Fruit fly (Drosophila melanogaster) whole organism, embryonic: Measurements from ENCODE around the gene CG13842.
A peak's percentile ranks its signal among the peaks of the same experiment; 100 is the strongest.

Experiments used
- Abd-B ChIP-seq: fragments of 200-800 bp; sonication (Bioruptor generic); optimal IDR thresholded peaks from 2 replicates; lab custom pipeline; 2018; ENCODE audit warnings: missing biosample characterization, mild to moderate bottlenecking, missing genetic modification characterization, moderate library complexity
- Ada2b ChIP-seq: fragments of 200-800 bp; sonication (Bioruptor generic); IDR thresholded peaks from 2 replicates; pipeline ENCODE4 v1.3.6; 2022; ENCODE audit warnings: missing biosample characterization, missing genetic modification characterization
- Blimp-1 ChIP-seq: fragments of 200-800 bp; sonication (Bioruptor generic); optimal IDR thresholded peaks from 3 replicates; lab custom pipeline; 2018; ENCODE audit warnings: missing biosample characterization, missing genetic modification characterization, mild to moderate bottlenecking, moderate library complexity, missing genetic modification reagents
- CG10654 ChIP-seq: fragments of 200-800 bp; sonication (Bioruptor generic); optimal IDR thresholded peaks from 2 replicates; lab custom pipeline; 2016; ENCODE audit warnings: missing biosample characterization, missing genetic modification characterization
- CG11456 ChIP-seq: fragments of 200-800 bp; sonication (Bioruptor generic); IDR thresholded peaks from 3 replicates; pipeline ENCODE4 v1.3.6; 2022; ENCODE audit warnings: missing biosample characterization, missing genetic modification characterization
- CG11696 ChIP-seq: fragments of 200-800 bp; sonication (Bioruptor generic); IDR thresholded peaks from 2 replicates; pipeline ENCODE4 v1.3.6; 2022; ENCODE audit warnings: missing biosample characterization, missing genetic modification characterization
- CG1233 ChIP-seq: fragments of 200-800 bp; sonication (Bioruptor generic); optimal IDR thresholded peaks from 4 replicates; lab custom pipeline; 2018; ENCODE audit warnings: missing biosample characterization, mild to moderate bottlenecking, missing genetic modification characterization
- CG12769 ChIP-seq: fragments of 200-800 bp; sonication (Bioruptor generic); optimal IDR thresholded peaks from 2 replicates; lab custom pipeline; 2019; ENCODE audit warnings: missing biosample characterization, mild to moderate bottlenecking, missing genetic modification characterization, moderate library complexity
- CG14014 ChIP-seq: fragments of 200-800 bp; sonication (Bioruptor generic); IDR thresholded peaks from 2 replicates; pipeline ENCODE4 v1.3.6; 2022; ENCODE audit warnings: missing biosample characterization, missing genetic modification characterization
- CG14667 ChIP-seq: fragments of 200-800 bp; sonication (Bioruptor generic); IDR thresholded peaks from 2 replicates; pipeline ENCODE4 v1.3.6; 2022; ENCODE audit warnings: missing biosample characterization, missing genetic modification characterization
- CG15601 ChIP-seq: fragments of 200-800 bp; sonication (Bioruptor generic); optimal IDR thresholded peaks from 3 replicates; lab custom pipeline; 2019; ENCODE audit warnings: missing biosample characterization, mild to moderate bottlenecking, missing genetic modification characterization, moderate library complexity
- CG17328 ChIP-seq: fragments of 200-800 bp; sonication (Bioruptor generic); IDR thresholded peaks from 2 replicates; pipeline ENCODE4 v1.3.6; 2022; ENCODE audit warnings: missing biosample characterization, missing genetic modification characterization
- CG32772 ChIP-seq: fragments of 200-800 bp; sonication (Bioruptor generic); IDR thresholded peaks from 2 replicates; pipeline ENCODE4 v1.3.6; 2022; ENCODE audit warnings: missing biosample characterization, missing genetic modification characterization
- CG6765 ChIP-seq: fragments of 200-800 bp; sonication (Bioruptor generic); optimal IDR thresholded peaks from 3 replicates; lab custom pipeline; 2017; ENCODE audit warnings: missing biosample characterization, mild to moderate bottlenecking, missing genetic modification characterization
- CG6791 ChIP-seq: fragments of 200-800 bp; sonication (Bioruptor generic); IDR thresholded peaks from 3 replicates; pipeline ENCODE4 v1.3.6; 2022; ENCODE audit warnings: missing biosample characterization, missing genetic modification characterization; ENCODE audit not compliant: partially characterized antibody
- CG8388 ChIP-seq: fragments of 200-800 bp; sonication (Bioruptor generic); optimal IDR thresholded peaks from 2 replicates; lab custom pipeline; 2019; ENCODE audit warnings: missing biosample characterization, mild to moderate bottlenecking, missing genetic modification characterization, moderate library complexity
- CG9876 ChIP-seq: fragments of 200-800 bp; sonication (Bioruptor generic); optimal IDR thresholded peaks from 2 replicates; lab custom pipeline; 2016; ENCODE audit warnings: missing biosample characterization, missing genetic modification characterization
- D ChIP-seq, 2 experiments: fragments of 200-800 bp in 1 of 2; fragments of >200 bp in 1 of 2; sonication (Bioruptor generic) in 1 of 2; optimal IDR thresholded peaks; 2 replicates in 1 of 2; 3 replicates in 1 of 2; lab custom pipeline; 2017; ENCODE audit warnings: mild to moderate bottlenecking in 1 of 2, missing biosample characterization in 1 of 2, missing genetic modification characterization in 1 of 2, missing genetic modification reagents in 1 of 2
- Hmx ChIP-seq: fragments of 200-800 bp; sonication (Bioruptor generic); optimal IDR thresholded peaks from 2 replicates; lab custom pipeline; 2016; ENCODE audit warnings: missing biosample characterization, missing genetic modification characterization
- Kr ChIP-seq: fragments of 200-800 bp; sonication (Bioruptor generic); optimal IDR thresholded peaks from 2 replicates; lab custom pipeline; 2017; ENCODE audit warnings: missing biosample characterization, mild to moderate bottlenecking, missing genetic modification characterization
- Rfx ChIP-seq: fragments of 200-800 bp; sonication (Bioruptor generic); IDR thresholded peaks from 2 replicates; pipeline ENCODE4 v1.3.6; 2022; ENCODE audit warnings: missing biosample characterization, missing genetic modification characterization
- abd-A ChIP-seq: fragments of 200-800 bp; sonication (Bioruptor generic); optimal IDR thresholded peaks from 3 replicates; lab custom pipeline; 2019; ENCODE audit warnings: missing biosample characterization, mild to moderate bottlenecking, missing genetic modification characterization, moderate library complexity
- crol ChIP-seq: fragments of 200-800 bp; sonication (Bioruptor generic); IDR thresholded peaks from 2 replicates; pipeline ENCODE4 v1.3.6; 2022; ENCODE audit warnings: missing biosample characterization, missing genetic modification characterization
- gcm ChIP-seq: fragments of 200-800 bp; sonication (Bioruptor generic); optimal IDR thresholded peaks from 2 replicates; lab custom pipeline; 2019; ENCODE audit warnings: missing biosample characterization, mild to moderate bottlenecking, missing genetic modification characterization, moderate library complexity
- hth ChIP-seq: fragments of >200 bp; optimal IDR thresholded peaks from 2 replicates; lab custom pipeline; 2017; ENCODE audit warnings: inconsistent platforms
- insv ChIP-seq, 2 experiments: fragments of 200-800 bp; sonication (Bioruptor generic); optimal IDR thresholded peaks; 3 replicates each; lab custom pipeline; 2016 to 2018; ENCODE audit warnings: missing biosample characterization in 2 of 2, missing genetic modification characterization in 2 of 2
- klu ChIP-seq: fragments of 200-800 bp; sonication (Bioruptor generic); IDR thresholded peaks from 2 replicates; pipeline ENCODE4 v1.3.6; 2022; ENCODE audit warnings: missing biosample characterization, missing genetic modification characterization
- lab ChIP-seq: fragments of 200-800 bp; sonication (Bioruptor generic); optimal IDR thresholded peaks from 3 replicates; lab custom pipeline; 2017; ENCODE audit warnings: missing biosample characterization, missing genetic modification characterization, mild to moderate bottlenecking, moderate library complexity, missing genetic modification reagents
- lilli ChIP-seq: fragments of 200-800 bp; sonication (Bioruptor generic); optimal IDR thresholded peaks from 3 replicates; lab custom pipeline; 2016; ENCODE audit warnings: missing biosample characterization, missing genetic modification characterization
- lmd ChIP-seq: fragments of 200-800 bp; sonication (Bioruptor generic); IDR thresholded peaks from 2 replicates; pipeline ENCODE4 v1.3.6; 2022; ENCODE audit warnings: missing biosample characterization, missing genetic modification characterization
- lola ChIP-seq, 3 experiments: fragments of >200 bp in 2 of 3; fragments of 200-800 bp in 1 of 3; sonication (Bioruptor generic) in 1 of 3; optimal IDR thresholded peaks; 2 replicates each; lab custom pipeline; 2017 to 2019; ENCODE audit warnings: missing biosample characterization in 3 of 3, missing genetic modification characterization in 3 of 3, mild to moderate bottlenecking in 1 of 3, moderate library complexity in 1 of 3
- lov ChIP-seq, 2 experiments: fragments of 200-800 bp in 1 of 2; fragments of >200 bp in 1 of 2; sonication (Bioruptor generic) in 1 of 2; IDR thresholded peaks in 1 of 2; optimal IDR thresholded peaks in 1 of 2; 2 replicates in 1 of 2; 3 replicates in 1 of 2; pipeline versions ENCODE4 v1.3.6 to Lab custom; 2017 to 2022; ENCODE audit warnings: missing biosample characterization in 1 of 2, missing genetic modification characterization in 1 of 2
- mirr ChIP-seq: fragments of 200-800 bp; sonication (Bioruptor generic); optimal IDR thresholded peaks from 3 replicates; lab custom pipeline; 2018; ENCODE audit warnings: missing biosample characterization, mild to moderate bottlenecking, missing genetic modification characterization
- p53 ChIP-seq: fragments of 200-800 bp; sonication (Bioruptor generic); optimal IDR thresholded peaks from 2 replicates; lab custom pipeline; 2016; ENCODE audit warnings: missing biosample characterization, missing genetic modification characterization
- pnt ChIP-seq: fragments of 200-800 bp; sonication (Bioruptor generic); optimal IDR thresholded peaks from 3 replicates; lab custom pipeline; 2016; ENCODE audit warnings: missing biosample characterization, missing genetic modification characterization
- prd ChIP-seq, 3 experiments: fragments of >200 bp in 2 of 3; fragments of 200-800 bp in 1 of 3; sonication (Bioruptor generic) in 1 of 3; optimal IDR thresholded peaks in 2 of 3; IDR thresholded peaks in 1 of 3; 2 replicates in 2 of 3; 3 replicates in 1 of 3; pipeline versions ENCODE4 v1.3.6 to Lab custom; 2017 to 2022; ENCODE audit warnings: missing biosample characterization in 1 of 3, missing genetic modification characterization in 1 of 3
- sd ChIP-seq: fragments of 200-800 bp; sonication (Bioruptor generic); optimal IDR thresholded peaks from 3 replicates; lab custom pipeline; 2018; ENCODE audit warnings: missing biosample characterization, mild to moderate bottlenecking, missing genetic modification characterization, moderate library complexity
- slbo ChIP-seq: fragments of 200-800 bp; sonication (Bioruptor generic); IDR thresholded peaks from 2 replicates; pipeline ENCODE4 v1.3.6; 2022; ENCODE audit warnings: missing biosample characterization, missing genetic modification characterization
- tll ChIP-seq, 2 experiments: fragments of 200-800 bp in 1 of 2; fragments of >200 bp in 1 of 2; sonication (Bioruptor generic) in 1 of 2; optimal IDR thresholded peaks; 2 replicates each; lab custom pipeline; 2017 to 2019; ENCODE audit warnings: missing biosample characterization in 2 of 2, missing genetic modification characterization in 2 of 2, mild to moderate bottlenecking in 1 of 2, moderate library complexity in 1 of 2
- twi ChIP-seq: fragments of 200-800 bp; optimal IDR thresholded peaks from 2 replicates; lab custom pipeline; 2019; ENCODE audit warnings: missing biosample characterization, mild to moderate bottlenecking, missing genetic modification characterization, moderate library complexity
- zen ChIP-seq: fragments of 200-800 bp; sonication (Bioruptor generic); optimal IDR thresholded peaks from 3 replicates; lab custom pipeline; 2018; ENCODE audit warnings: missing biosample characterization, mild to moderate bottlenecking, missing genetic modification characterization, moderate library complexity
- zfh1 ChIP-seq: fragments of 200-800 bp; sonication (Bioruptor generic); IDR thresholded peaks from 3 replicates; pipeline ENCODE4 v1.3.6; 2022; ENCODE audit warnings: missing biosample characterization, missing genetic modification characterization

The CG13842 gene

dm6 chr3R:22673528-22673959 lies 33.5 kb downstream of the CG13842 start (continued):
- no peak for TF ChIP-seq CG6765 (GFP tag; lab: Kevin White, UChicago)
- peak; percentile 77 for TF ChIP-seq lab (GFP tag; lab: Kevin White, UChicago)
- TF ChIP-seq twi (tag; lab: Kevin White, UChicago) = peak; percentile 69
- no peak for TF ChIP-seq prd (optimal IDR thresholded peaks at IDR 0.05; lab: Kevin White, UChicago)
- TF ChIP-seq prd (GFP tag; IDR thresholded peaks at IDR 0.05; lab: Robert Waterston, UW) = peak; percentile 80
- peak; percentile 59 for TF ChIP-seq lmd (GFP tag; lab: Robert Waterston, UW)
- peak; percentile 74 for TF ChIP-seq CG8388
- TF ChIP-seq Rfx = 0 out of 2 replicates have a peak, but pooled peaks have one; percentile 35
- TF ChIP-seq Hmx (GFP tag; lab: Kevin White, UChicago) = no peak
- TF ChIP-seq gcm (GFP tag; lab: Kevin White, UChicago) = peak; percentile 80
- TF ChIP-seq p53 (GFP tag; lab: Kevin White, UChicago) = peak; percentile 42
- TF ChIP-seq CG1233 (GFP tag; lab: Kevin White, UChicago) = peak; percentile 73
- peak; percentile 76; the same call in 2 of the 3 replicates for TF ChIP-seq zfh1
- TF ChIP-seq CG14667 (GFP tag; lab: Robert Waterston, UW) = no peak
- TF ChIP-seq CG14014 = no peak
- TF ChIP-seq pnt (GFP tag; lab: Kevin White, UChicago) = peak; percentile 72
- TF ChIP-seq klu (GFP tag; lab: Robert Waterston, UW) = 0 out of 2 replicates have a peak, but pooled peaks have one; percentile 40
- peak in 1 of 3 experiments; percentile 95 for TF ChIP-seq lola (GFP tag; optimal IDR thresholded peaks at IDR 0.05; lab: Kevin White, UChicago)
- peak; percentile 60 for TF ChIP-seq Abd-B (GFP tag; lab: Kevin White, UChicago)
- TF ChIP-seq slbo = no peak
- TF ChIP-seq lov (optimal IDR thresholded peaks at IDR 0.05; lab: Kevin White, UChicago) = no peak
- no peak for TF ChIP-seq lov (GFP tag; IDR thresholded peaks at IDR 0.05; lab: Robert Waterston, UW)
- peak; percentile 42 for TF ChIP-seq Ada2b (GFP tag; lab: Robert Waterston, UW)
- TF ChIP-seq CG11456 (GFP tag; lab: Robert Waterston, UW) = no peak
- peak; percentile 34; the same call in 1 of the 2 replicates for TF ChIP-seq CG17328 (GFP tag; lab: Robert Waterston, UW)
- TF ChIP-seq lilli = peak; percentile 73
- TF ChIP-seq CG15601 (tag; lab: Kevin White, UChicago) = peak; percentile 49

dm6 chr3R:22672695-22673346 lies 34.3 kb downstream of the CG13842 start:
- TF ChIP-seq CG10654 (GFP tag; lab: Kevin White, UChicago) (no peak), insv (GFP tag; optimal IDR thresholded peaks at IDR 0.05; lab: Kevin White, UChicago) (peak in 1 of 2 experiments; percentile 71), Blimp-1 (GFP tag; lab: Kevin White, UChicago) (peak; percentile 58), tll (GFP tag; optimal IDR thresholded peaks at IDR 0.05; lab: Kevin White, UChicago) (peak in 1 of 2 experiments; percentile 52), abd-A (tag; lab: Kevin White, UChicago) (peak; percentile 16), zen (tag; lab: Kevin White, UChicago) (peak; percentile 70), CG32772 (no peak), mirr (GFP tag; lab: Kevin White, UChicago) (no peak), CG9876 (GFP tag; lab: Kevin White, UChicago) (no peak), hth (lab: Kevin White, UChicago) (peak; percentile 91), CG11696 (no peak), D (optimal IDR thresholded peaks at IDR 0.05; lab: Kevin White, UChicago) (peak; percentile 90), D (GFP tag; optimal IDR thresholded peaks at IDR 0.05; lab: Kevin White, UChicago) (no peak), sd (tag; lab: Kevin White, UChicago) (peak; percentile 19), CG6791 (0 out of 3 replicates have a peak, but pooled peaks have one; percentile 41), Kr (GFP tag; lab: Kevin White, UChicago) (peak; percentile 6), CG12769 (peak; percentile 36), crol (peak; percentile 64)
- TF ChIP-seq, all 482 proteins: peak for 12
